Fruit fly (Drosophila melanogaster) whole organism, embryonic: ENCODE data around the gene PIG-B.
A peak's percentile ranks its signal among the peaks of the same experiment; 100 is the strongest.

Experiments
- Aef1 ChIP-seq: fragments of 200-800 bp; sonication (Bioruptor generic); IDR thresholded peaks from 3 replicates; pipeline ENCODE4 v1.3.6; 2022; ENCODE audit warnings: missing biosample characterization, missing genetic modification characterization
- Bgb ChIP-seq: fragments of 200-800 bp; sonication (Bioruptor generic); IDR thresholded peaks from 2 replicates; pipeline ENCODE4 v1.3.6; 2022; ENCODE audit warnings: missing biosample characterization, missing genetic modification characterization; ENCODE audit not compliant: partially characterized antibody
- CG10321 ChIP-seq: fragments of 200-800 bp; sonication (Bioruptor generic); IDR thresholded peaks from 2 replicates; pipeline ENCODE4 v1.3.6; 2022; ENCODE audit warnings: missing biosample characterization, missing genetic modification characterization
- CG12155 ChIP-seq: fragments of 200-800 bp; sonication (Bioruptor generic); optimal IDR thresholded peaks from 3 replicates; lab custom pipeline; 2016; ENCODE audit warnings: missing biosample characterization, missing genetic modification characterization
- CG12744 ChIP-seq: fragments of 200-800 bp; sonication (Bioruptor generic); optimal IDR thresholded peaks from 2 replicates; lab custom pipeline; 2016; ENCODE audit warnings: missing biosample characterization, missing genetic modification characterization
- CG12942 ChIP-seq: fragments of 200-800 bp; sonication (Bioruptor generic); optimal IDR thresholded peaks from 3 replicates; lab custom pipeline; 2016; ENCODE audit warnings: missing biosample characterization, missing genetic modification characterization
- CG13624 ChIP-seq: fragments of 200-800 bp; sonication (Bioruptor generic); optimal IDR thresholded peaks from 2 replicates; lab custom pipeline; 2016; ENCODE audit warnings: missing biosample characterization, missing genetic modification characterization
- CG14050 ChIP-seq: fragments of 200-800 bp; sonication (Bioruptor generic); IDR thresholded peaks from 3 replicates; pipeline ENCODE4 v1.3.6; 2022; ENCODE audit warnings: missing biosample characterization, missing genetic modification characterization
- CG14860 ChIP-seq: fragments of 200-800 bp; sonication (Bioruptor generic); IDR thresholded peaks from 3 replicates; pipeline ENCODE4 v1.3.6; 2022; ENCODE audit warnings: missing biosample characterization, missing genetic modification characterization; ENCODE audit not compliant: partially characterized antibody
- CG14965 ChIP-seq: fragments of 200-800 bp; sonication (Bioruptor generic); optimal IDR thresholded peaks from 2 replicates; lab custom pipeline; 2016; ENCODE audit warnings: missing biosample characterization, missing genetic modification characterization, borderline replicate concordance
- CG16779 ChIP-seq: fragments of 200-800 bp; sonication (Bioruptor generic); IDR thresholded peaks from 2 replicates; pipeline ENCODE4 v1.3.6; 2022; ENCODE audit warnings: missing biosample characterization, missing genetic modification characterization
- CG17328 ChIP-seq: fragments of 200-800 bp; sonication (Bioruptor generic); IDR thresholded peaks from 2 replicates; pipeline ENCODE4 v1.3.6; 2022; ENCODE audit warnings: missing biosample characterization, missing genetic modification characterization
- CG17612 ChIP-seq: fragments of 200-800 bp; sonication (Bioruptor generic); IDR thresholded peaks from 2 replicates; pipeline ENCODE4 v1.3.6; 2022; ENCODE audit warnings: missing biosample characterization, missing genetic modification characterization
- CG2129 ChIP-seq: fragments of 200-800 bp; sonication (Bioruptor generic); IDR thresholded peaks from 2 replicates; pipeline ENCODE4 v1.3.6; 2022; ENCODE audit warnings: missing biosample characterization, missing genetic modification characterization; ENCODE audit not compliant: partially characterized antibody
- CG31388 ChIP-seq: fragments of 200-800 bp; sonication (Bioruptor generic); optimal IDR thresholded peaks from 2 replicates; lab custom pipeline; 2016; ENCODE audit warnings: missing biosample characterization, missing genetic modification characterization
- CG34224 ChIP-seq: fragments of 200-800 bp; sonication (Bioruptor generic); IDR thresholded peaks from 3 replicates; pipeline ENCODE4 v1.3.6; 2022; ENCODE audit warnings: missing biosample characterization, missing genetic modification characterization; ENCODE audit not compliant: partially characterized antibody
- CG42726 ChIP-seq: fragments of 200-800 bp; sonication (Bioruptor generic); IDR thresholded peaks from 2 replicates; pipeline ENCODE4 v1.3.6; 2022; ENCODE audit warnings: missing biosample characterization, missing genetic modification characterization; ENCODE audit not compliant: partially characterized antibody
- CG6272 ChIP-seq: fragments of 200-800 bp; sonication (Bioruptor generic); IDR thresholded peaks from 2 replicates; pipeline ENCODE4 v1.3.6; 2022; ENCODE audit warnings: missing biosample characterization, missing genetic modification characterization
- CG6854 ChIP-seq: fragments of 200-800 bp; sonication (Bioruptor generic); optimal IDR thresholded peaks from 3 replicates; lab custom pipeline; 2017; ENCODE audit warnings: missing biosample characterization, mild to moderate bottlenecking, missing genetic modification characterization
- CG9437 ChIP-seq: fragments of 200-800 bp; sonication (Bioruptor generic); optimal IDR thresholded peaks from 2 replicates; lab custom pipeline; 2018; ENCODE audit warnings: missing biosample characterization, mild to moderate bottlenecking, missing genetic modification characterization
- CG9817 ChIP-seq: fragments of 200-800 bp; sonication (Bioruptor generic); optimal IDR thresholded peaks from 2 replicates; lab custom pipeline; 2018; ENCODE audit warnings: missing biosample characterization, mild to moderate bottlenecking, missing genetic modification characterization, moderate library complexity
- GATAe ChIP-seq: fragments of 200-800 bp; sonication (Bioruptor generic); conservative IDR thresholded peaks from 2 replicates; pipeline ENCODE4 v1.3.6; 2022; ENCODE audit warnings: missing biosample characterization, missing genetic modification characterization
- Jarid2 ChIP-seq: fragments of 200-800 bp; sonication (Bioruptor generic); optimal IDR thresholded peaks from 3 replicates; lab custom pipeline; 2017; ENCODE audit warnings: mild to moderate bottlenecking, missing biosample characterization, missing genetic modification reagents, missing genetic modification characterization
- Neu2 ChIP-seq: fragments of 200-800 bp; sonication (Bioruptor generic); optimal IDR thresholded peaks from 3 replicates; lab custom pipeline; 2016; ENCODE audit warnings: missing biosample characterization, missing genetic modification characterization, borderline replicate concordance
- Nf-YA ChIP-seq: fragments of 200-800 bp; sonication (Bioruptor generic); IDR thresholded peaks from 2 replicates; pipeline ENCODE4 v1.3.6; 2022; ENCODE audit warnings: missing biosample characterization, missing genetic modification characterization
- Ravus ChIP-seq: fragments of 200-800 bp; sonication (Bioruptor generic); IDR thresholded peaks from 2 replicates; pipeline ENCODE4 v1.3.6; 2022; ENCODE audit warnings: missing biosample characterization, missing genetic modification characterization
- Scr ChIP-seq: fragments of 200-800 bp; sonication (Bioruptor generic); IDR thresholded peaks from 2 replicates; pipeline ENCODE4 v1.3.6; 2022; ENCODE audit warnings: missing biosample characterization, missing genetic modification characterization; ENCODE audit not compliant: partially characterized antibody
- Stat92E ChIP-seq, 3 experiments: fragments of >200 bp in 2 of 3; fragments of 200-800 bp in 1 of 3; sonication (Bioruptor generic) in 1 of 3; optimal IDR thresholded peaks; 2 replicates each; lab custom pipeline; 2017 to 2019; ENCODE audit warnings: missing biosample characterization in 3 of 3, missing genetic modification characterization in 3 of 3, mild to moderate bottlenecking in 1 of 3, moderate library complexity in 1 of 3
- abd-A ChIP-seq: fragments of 200-800 bp; sonication (Bioruptor generic); optimal IDR thresholded peaks from 3 replicates; lab custom pipeline; 2019; ENCODE audit warnings: missing biosample characterization, mild to moderate bottlenecking, missing genetic modification characterization, moderate library complexity
- ara ChIP-seq: fragments of 200-800 bp; sonication (Bioruptor generic); IDR thresholded peaks from 2 replicates; pipeline ENCODE4 v1.3.6; 2022; ENCODE audit warnings: missing biosample characterization, missing genetic modification characterization
- croc ChIP-seq: fragments of 200-800 bp; sonication (Bioruptor generic); conservative IDR thresholded peaks from 3 replicates; pipeline ENCODE4 v1.3.6; 2022; ENCODE audit warnings: missing biosample characterization, missing genetic modification characterization
- exex ChIP-seq: fragments of 200-800 bp; sonication (Bioruptor generic); optimal IDR thresholded peaks from 4 replicates; lab custom pipeline; 2018; ENCODE audit warnings: missing biosample characterization, mild to moderate bottlenecking, missing genetic modification characterization, moderate library complexity
- grau ChIP-seq: fragments of 200-800 bp; optimal IDR thresholded peaks from 3 replicates; lab custom pipeline; 2019; ENCODE audit warnings: missing biosample characterization, mild to moderate bottlenecking, missing genetic modification characterization, moderate library complexity
- hb ChIP-seq: fragments of 200-800 bp; sonication (Bioruptor generic); IDR thresholded peaks from 3 replicates; pipeline ENCODE4 v1.3.6; 2022; ENCODE audit warnings: missing biosample characterization, missing genetic modification characterization; ENCODE audit not compliant: partially characterized antibody
- ind ChIP-seq: fragments of 200-800 bp; sonication (Bioruptor generic); optimal IDR thresholded peaks from 3 replicates; lab custom pipeline; 2016; ENCODE audit warnings: missing biosample characterization, missing genetic modification characterization
- inv ChIP-seq: fragments of 200-800 bp; sonication (Bioruptor generic); IDR thresholded peaks from 2 replicates; pipeline ENCODE4 v1.3.6; 2022; ENCODE audit warnings: missing biosample characterization, missing genetic modification characterization; ENCODE audit not compliant: partially characterized antibody
- klu ChIP-seq: fragments of 200-800 bp; sonication (Bioruptor generic); IDR thresholded peaks from 2 replicates; pipeline ENCODE4 v1.3.6; 2022; ENCODE audit warnings: missing biosample characterization, missing genetic modification characterization
- lilli ChIP-seq: fragments of 200-800 bp; sonication (Bioruptor generic); optimal IDR thresholded peaks from 3 replicates; lab custom pipeline; 2016; ENCODE audit warnings: missing biosample characterization, missing genetic modification characterization
- mam ChIP-seq: fragments of 200-800 bp; sonication (Bioruptor generic); optimal IDR thresholded peaks from 3 replicates; lab custom pipeline; 2016; ENCODE audit warnings: missing biosample characterization, missing genetic modification characterization
- pfk ChIP-seq: fragments of 200-800 bp; sonication (Bioruptor generic); optimal IDR thresholded peaks from 2 replicates; lab custom pipeline; 2018; ENCODE audit warnings: missing biosample characterization, mild to moderate bottlenecking, missing genetic modification characterization, moderate library complexity
- run ChIP-seq: fragments of 200-800 bp; sonication (Bioruptor generic); optimal IDR thresholded peaks from 3 replicates; lab custom pipeline; 2018; ENCODE audit warnings: missing biosample characterization, mild to moderate bottlenecking, missing genetic modification characterization
- schlank ChIP-seq: fragments of 200-800 bp; sonication (Bioruptor generic); optimal IDR thresholded peaks from 2 replicates; lab custom pipeline; 2018; ENCODE audit warnings: missing biosample characterization, mild to moderate bottlenecking, missing genetic modification characterization
- sim ChIP-seq: fragments of 200-800 bp; sonication (Bioruptor generic); IDR thresholded peaks from 2 replicates; pipeline ENCODE4 v1.3.6; 2022; ENCODE audit warnings: missing biosample characterization, missing genetic modification characterization
- stc ChIP-seq: fragments of 200-800 bp; sonication (Bioruptor generic); IDR thresholded peaks from 2 replicates; pipeline ENCODE4 v1.3.6; 2022; ENCODE audit warnings: missing biosample characterization, missing genetic modification characterization
- trem ChIP-seq: fragments of 200-800 bp; optimal IDR thresholded peaks from 3 replicates; lab custom pipeline; 2019; ENCODE audit warnings: missing biosample characterization, mild to moderate bottlenecking, missing genetic modification characterization, moderate library complexity
- tup ChIP-seq: fragments of 200-800 bp; sonication (Bioruptor generic); optimal IDR thresholded peaks from 2 replicates; lab custom pipeline; 2016; ENCODE audit warnings: missing biosample characterization, mild to moderate bottlenecking, missing genetic modification characterization, moderate library complexity
- unc-4 ChIP-seq: fragments of 200-800 bp; sonication (Bioruptor generic); IDR thresholded peaks from 2 replicates; pipeline ENCODE4 v1.3.6; 2022; ENCODE audit warnings: missing biosample characterization, missing genetic modification characterization; ENCODE audit not compliant: partially characterized antibody
- vfl ChIP-seq: fragments of 200-800 bp; sonication (Bioruptor generic); optimal IDR thresholded peaks from 2 replicates; lab custom pipeline; 2016; ENCODE audit warnings: missing biosample characterization, missing genetic modification characterization
- zf30C ChIP-seq: fragments of 200-800 bp; sonication (Bioruptor generic); optimal IDR thresholded peaks from 3 replicates; lab custom pipeline; 2018; ENCODE audit warnings: missing biosample characterization, mild to moderate bottlenecking, missing genetic modification characterization

PIG-B gene

DNA sequence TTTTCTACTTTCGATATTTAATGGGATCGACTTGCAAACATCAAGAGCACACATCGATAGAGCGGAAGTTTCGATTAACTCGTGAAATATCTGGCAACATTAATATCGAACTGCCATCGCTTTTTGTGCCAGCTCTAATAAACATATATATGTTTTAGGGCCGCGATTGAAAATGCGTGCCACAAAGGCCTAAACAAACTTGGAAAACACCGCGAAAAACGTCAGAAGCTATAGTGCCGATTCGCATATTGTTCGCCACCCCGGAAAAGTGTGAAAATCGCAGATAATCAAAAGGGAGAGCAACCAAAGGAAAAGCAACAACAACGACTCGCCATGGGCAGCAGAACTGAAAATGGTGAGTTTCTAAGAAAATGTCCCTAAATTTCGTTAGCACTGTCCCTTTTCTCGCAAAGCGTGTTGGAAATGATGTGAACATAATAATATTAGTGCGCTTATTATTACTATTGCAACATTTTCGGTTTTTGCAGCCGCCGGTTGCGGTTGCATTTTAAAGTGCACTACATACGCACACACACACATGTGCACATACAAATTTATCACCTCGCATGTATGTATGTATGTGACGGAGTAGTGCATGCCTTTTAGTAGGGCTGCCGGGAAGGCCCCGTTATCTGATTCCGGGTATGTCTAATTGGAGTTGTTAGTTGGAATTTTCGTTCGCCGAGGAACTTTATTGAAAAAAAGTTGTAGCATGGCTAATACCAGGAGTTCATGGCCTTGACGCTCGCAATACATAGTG is 7.7 kb downstream of the PIG-B start, which contains the start of gene enc (continued):
- TF ChIP-seq ara (GFP tag; lab: Robert Waterston, UW) (no peak), Ravus (no peak), Neu2 (GFP tag; lab: Kevin White, UChicago) (peak; percentile 36), sim (no peak), schlank (tag; lab: Kevin White, UChicago) (no peak), unc-4 (GFP tag; lab: Robert Waterston, UW) (peak; percentile 95), grau (tag; lab: Kevin White, UChicago) (peak; percentile 10), GATAe (GFP tag; lab: Robert Waterston, UW) (no peak), CG12942 (GFP tag; lab: Kevin White, UChicago) (no peak), CG12744 (no peak), abd-A (tag; lab: Kevin White, UChicago) (peak; percentile 6), Jarid2 (GFP tag; lab: Kevin White, UChicago) (peak; percentile 11), klu (GFP tag; lab: Robert Waterston, UW) (no peak), Scr (GFP tag; lab: Robert Waterston, UW) (peak; percentile 94), CG14965 (GFP tag; lab: Kevin White, UChicago) (peak; percentile 4), lilli (GFP tag; lab: Kevin White, UChicago) (peak; percentile 21), croc (GFP tag; lab: Robert Waterston, UW) (no peak), CG6854 (no peak), Bgb (GFP tag; lab: Robert Waterston, UW) (peak; percentile 98), CG12155 (GFP tag; lab: Kevin White, UChicago) (no peak), vfl (peak; percentile 32), zf30C (no peak), CG2129 (GFP tag; lab: Robert Waterston, UW) (peak; percentile 71), tup (GFP tag; lab: Kevin White, UChicago) (no peak), CG16779 (GFP tag; lab: Robert Waterston, UW) (no peak), stc (GFP tag; lab: Robert Waterston, UW) (no peak), CG10321 (GFP tag; lab: Robert Waterston, UW) (no peak), inv (GFP tag; lab: Robert Waterston, UW) (peak; percentile 95), CG14050 (no peak), CG42726 (GFP tag; lab: Robert Waterston, UW) (peak; percentile 98), run (tag; lab: Kevin White, UChicago) (no peak), Stat92E (GFP tag; optimal IDR thresholded peaks at IDR 0.05; lab: Kevin White, UChicago) (peak in 1 of 3 experiments; percentile 35), Nf-YA (no peak), hb (GFP tag; lab: Robert Waterston, UW) (peak; percentile 95), ind (GFP tag; lab: Kevin White, UChicago) (no peak), mam (GFP tag; lab: Kevin White, UChicago) (peak; percentile 23), CG31388 (GFP tag; lab: Kevin White, UChicago) (no peak), CG17612 (GFP tag; lab: Robert Waterston, UW) (no peak), exex (tag; lab: Kevin White, UChicago) (no peak), CG34224 (peak; percentile 97), CG9437 (GFP tag; lab: Kevin White, UChicago) (no peak), Aef1 (GFP tag; lab: Robert Waterston, UW) (no peak), trem (peak; percentile 71), CG17328 (GFP tag; lab: Robert Waterston, UW) (no peak), CG9817 (tag; lab: Kevin White, UChicago) (no peak), CG14860 (GFP tag; lab: Robert Waterston, UW) (peak; percentile 93), CG13624 (GFP tag; lab: Kevin White, UChicago) (peak; percentile 50), CG6272 (GFP tag; lab: Robert Waterston, UW) (peak; percentile 57; the same call in 1 of the 2 replicates), pfk (GFP tag; lab: Kevin White, UChicago) (no peak)
